Worm (Caenorhabditis elegans) whole organism, midembryonic: ENCODE measurements around the gene prp-38.

Experiments used
- T22C8.4 ChIP-seq: fragments of 200-800 bp; sonication (Bioruptor generic); IDR thresholded peaks from 2 replicates; pipeline ENCODE4 v1.3.6; 2022; ENCODE audit warnings: missing genetic modification characterization, missing compliant biosample characterization
- cog-1 ChIP-seq: sonication (generic microtip); optimal IDR thresholded peaks from 2 replicates; lab custom pipeline; 2016; ENCODE audit warnings: missing genetic modification characterization, missing compliant biosample characterization
- med-1 ChIP-seq: sonication (generic microtip); optimal IDR thresholded peaks from 2 replicates; lab custom pipeline; 2017; ENCODE audit warnings: missing genetic modification characterization, mild to moderate bottlenecking, missing compliant biosample characterization, antibody characterized with exemption, missing genetic modification reagents; ENCODE audit not compliant: insufficient read depth
- ref-1 ChIP-seq: fragments of 200-800 bp; sonication (Bioruptor generic); conservative IDR thresholded peaks from 2 replicates; pipeline ENCODE4 v1.3.6; 2022; ENCODE audit warnings: missing genetic modification reagents, missing genetic modification characterization, missing compliant biosample characterization
- ztf-23 ChIP-seq: fragments of 200-800 bp; sonication (Bioruptor generic); IDR thresholded peaks from 2 replicates; pipeline ENCODE4 v1.3.6; 2022; ENCODE audit warnings: missing genetic modification reagents, missing genetic modification characterization, missing compliant biosample characterization
- ztf-29 ChIP-seq: fragments of 200-800 bp; sonication (Bioruptor generic); IDR thresholded peaks from 2 replicates; pipeline ENCODE4 v1.3.6; 2022; ENCODE audit warnings: missing genetic modification reagents, missing genetic modification characterization, missing compliant biosample characterization

ce11 chrV:10768892-10769291 is 36.9 kb downstream of the prp-38 start:
- TF ChIP-seq T22C8.4 (GFP tag; lab: Robert Waterston, UW) (no peak), cog-1 (tag; lab: Kevin White, UChicago) (no peak), med-1 (GFP tag; lab: Kevin White, UChicago) (no peak), ztf-23 (no peak), ref-1 (GFP tag; lab: Robert Waterston, UW) (no peak), ztf-29 (GFP tag; lab: Robert Waterston, UW) (no peak)
